Fruit fly (Drosophila melanogaster) whole organism, embryonic: ENCODE measurements around the gene Iris.
A peak's percentile ranks its signal among the peaks of the same experiment; 100 is the strongest.

ENCODE experiments used
- Abd-B ChIP-seq: fragments of 200-800 bp; sonication (Bioruptor generic); optimal IDR thresholded peaks from 2 replicates; lab custom pipeline; 2018; ENCODE audit warnings: missing biosample characterization, mild to moderate bottlenecking, missing genetic modification characterization, moderate library complexity
- B-H2 ChIP-seq: fragments of 200-800 bp; sonication (Bioruptor generic); optimal IDR thresholded peaks from 2 replicates; lab custom pipeline; 2018; ENCODE audit warnings: missing biosample characterization, mild to moderate bottlenecking, missing genetic modification characterization
- Bteb2 ChIP-seq: fragments of 200-800 bp; sonication (Bioruptor generic); optimal IDR thresholded peaks from 2 replicates; lab custom pipeline; 2016; ENCODE audit warnings: missing biosample characterization, missing genetic modification characterization
- CG1024 ChIP-seq: fragments of 200-800 bp; sonication (Bioruptor generic); IDR thresholded peaks from 2 replicates; pipeline ENCODE4 v1.3.6; 2022; ENCODE audit warnings: missing biosample characterization, missing genetic modification characterization
- CG11093 ChIP-seq: fragments of 200-800 bp; sonication (Bioruptor generic); IDR thresholded peaks from 3 replicates; pipeline ENCODE4 v1.3.6; 2022; ENCODE audit warnings: missing biosample characterization, missing genetic modification characterization
- CG11504 ChIP-seq: fragments of 200-800 bp; sonication (Bioruptor generic); optimal IDR thresholded peaks from 3 replicates; lab custom pipeline; 2019; ENCODE audit warnings: missing biosample characterization, mild to moderate bottlenecking, missing genetic modification characterization, moderate library complexity
- CG12071 ChIP-seq: fragments of 200-800 bp; sonication (Bioruptor generic); optimal IDR thresholded peaks from 3 replicates; lab custom pipeline; 2018; ENCODE audit warnings: missing biosample characterization, mild to moderate bottlenecking, missing genetic modification characterization
- CG12299 ChIP-seq: fragments of 200-800 bp; sonication (Bioruptor generic); optimal IDR thresholded peaks from 2 replicates; lab custom pipeline; 2018; ENCODE audit warnings: missing biosample characterization, mild to moderate bottlenecking, missing genetic modification characterization
- CG1233 ChIP-seq: fragments of 200-800 bp; sonication (Bioruptor generic); optimal IDR thresholded peaks from 4 replicates; lab custom pipeline; 2018; ENCODE audit warnings: missing biosample characterization, mild to moderate bottlenecking, missing genetic modification characterization
- CG12769 ChIP-seq: fragments of 200-800 bp; sonication (Bioruptor generic); optimal IDR thresholded peaks from 2 replicates; lab custom pipeline; 2019; ENCODE audit warnings: missing biosample characterization, mild to moderate bottlenecking, missing genetic modification characterization, moderate library complexity
- CG14014 ChIP-seq: fragments of 200-800 bp; sonication (Bioruptor generic); IDR thresholded peaks from 2 replicates; pipeline ENCODE4 v1.3.6; 2022; ENCODE audit warnings: missing biosample characterization, missing genetic modification characterization
- CG1647 ChIP-seq: fragments of 200-800 bp; sonication (Bioruptor generic); optimal IDR thresholded peaks from 3 replicates; lab custom pipeline; 2016; ENCODE audit warnings: missing biosample characterization, missing genetic modification characterization
- CG2199 ChIP-seq: fragments of 200-800 bp; sonication (Bioruptor generic); IDR thresholded peaks from 3 replicates; pipeline ENCODE4 v1.3.6; 2022; ENCODE audit warnings: missing biosample characterization, missing genetic modification characterization
- CG2678 ChIP-seq: fragments of 200-800 bp; sonication (Bioruptor generic); optimal IDR thresholded peaks from 3 replicates; lab custom pipeline; 2019; ENCODE audit warnings: missing biosample characterization, mild to moderate bottlenecking, missing genetic modification characterization, moderate library complexity
- CG2889 ChIP-seq: fragments of 200-800 bp; sonication (Bioruptor generic); IDR thresholded peaks from 3 replicates; pipeline ENCODE4 v1.3.6; 2022; ENCODE audit warnings: missing biosample characterization, missing genetic modification characterization
- CG3281 ChIP-seq: fragments of 200-800 bp; sonication (Bioruptor generic); optimal IDR thresholded peaks from 3 replicates; lab custom pipeline; 2017; ENCODE audit warnings: missing biosample characterization, mild to moderate bottlenecking, missing genetic modification characterization
- CG3847 ChIP-seq: fragments of 200-800 bp; sonication (Bioruptor generic); IDR thresholded peaks from 2 replicates; pipeline ENCODE4 v1.3.6; 2022; ENCODE audit warnings: missing biosample characterization, missing genetic modification characterization
- CG7745 ChIP-seq: fragments of 200-800 bp; sonication (Bioruptor generic); optimal IDR thresholded peaks from 2 replicates; lab custom pipeline; 2018; ENCODE audit warnings: missing biosample characterization, mild to moderate bottlenecking, missing genetic modification characterization, moderate library complexity
- CG7963 ChIP-seq: fragments of 200-800 bp; sonication (Bioruptor generic); IDR thresholded peaks from 3 replicates; pipeline ENCODE4 v1.3.6; 2022; ENCODE audit warnings: missing biosample characterization, missing genetic modification characterization; ENCODE audit not compliant: partially characterized antibody
- CG7987 ChIP-seq: fragments of 200-800 bp; sonication (Bioruptor generic); optimal IDR thresholded peaks from 2 replicates; lab custom pipeline; 2018; ENCODE audit warnings: missing biosample characterization, mild to moderate bottlenecking, missing genetic modification characterization, moderate library complexity
- CG8359 ChIP-seq: fragments of 200-800 bp; sonication (Bioruptor generic); optimal IDR thresholded peaks from 2 replicates; lab custom pipeline; 2017; ENCODE audit warnings: missing biosample characterization, mild to moderate bottlenecking, missing genetic modification characterization, borderline replicate concordance
- CG8924 ChIP-seq: fragments of 200-800 bp; optimal IDR thresholded peaks from 3 replicates; lab custom pipeline; 2019; ENCODE audit warnings: missing biosample characterization, mild to moderate bottlenecking, missing genetic modification characterization, moderate library complexity
- CG9876 ChIP-seq: fragments of 200-800 bp; sonication (Bioruptor generic); optimal IDR thresholded peaks from 2 replicates; lab custom pipeline; 2016; ENCODE audit warnings: missing biosample characterization, missing genetic modification characterization
- Deaf1 ChIP-seq: fragments of 200-800 bp; optimal IDR thresholded peaks from 3 replicates; lab custom pipeline; 2019; ENCODE audit warnings: missing biosample characterization, mild to moderate bottlenecking, missing genetic modification characterization, moderate library complexity
- Doc2 ChIP-seq: fragments of 200-800 bp; sonication (Bioruptor generic); IDR thresholded peaks from 2 replicates; pipeline ENCODE4 v1.3.6; 2022; ENCODE audit warnings: missing biosample characterization, missing genetic modification characterization
- Fer1 ChIP-seq: fragments of 200-800 bp; sonication (Bioruptor generic); optimal IDR thresholded peaks from 2 replicates; lab custom pipeline; 2017; ENCODE audit warnings: missing biosample characterization, mild to moderate bottlenecking, missing genetic modification characterization
- HLH3B ChIP-seq: fragments of 200-800 bp; sonication (Bioruptor generic); IDR thresholded peaks from 2 replicates; pipeline ENCODE4 v1.3.6; 2022; ENCODE audit warnings: missing biosample characterization, missing genetic modification characterization
- Hey ChIP-seq: fragments of 200-800 bp; sonication (Bioruptor generic); optimal IDR thresholded peaks from 3 replicates; lab custom pipeline; 2018; ENCODE audit warnings: missing biosample characterization, mild to moderate bottlenecking, missing genetic modification characterization
- HmgZ ChIP-seq: fragments of 200-800 bp; sonication (Bioruptor generic); optimal IDR thresholded peaks from 2 replicates; lab custom pipeline; 2018; ENCODE audit warnings: missing biosample characterization, mild to moderate bottlenecking, missing genetic modification characterization
- Med ChIP-seq: fragments of 200-800 bp; sonication (Bioruptor generic); peaks from one replicate; lab custom pipeline; 2016; ENCODE audit warnings: missing biosample characterization, missing genetic modification characterization, mild to moderate bottlenecking, inconsistent platforms, moderate library complexity
- Meics ChIP-seq: fragments of 200-800 bp; sonication (Bioruptor generic); optimal IDR thresholded peaks from 2 replicates; lab custom pipeline; 2017; ENCODE audit warnings: missing biosample characterization, mild to moderate bottlenecking, missing genetic modification characterization
- Nf-YA ChIP-seq: fragments of 200-800 bp; sonication (Bioruptor generic); IDR thresholded peaks from 2 replicates; pipeline ENCODE4 v1.3.6; 2022; ENCODE audit warnings: missing biosample characterization, missing genetic modification characterization
- PHDP ChIP-seq: fragments of 200-800 bp; sonication (Bioruptor generic); optimal IDR thresholded peaks from 3 replicates; lab custom pipeline; 2018; ENCODE audit warnings: missing biosample characterization, mild to moderate bottlenecking, missing genetic modification characterization, moderate library complexity
- Sox100B ChIP-seq: fragments of 200-800 bp; sonication (Bioruptor generic); optimal IDR thresholded peaks from 3 replicates; lab custom pipeline; 2018; ENCODE audit warnings: missing biosample characterization, mild to moderate bottlenecking, missing genetic modification characterization
- Sry-δ ChIP-seq: fragments of 200-800 bp; sonication (Bioruptor generic); optimal IDR thresholded peaks from 2 replicates; lab custom pipeline; 2016; ENCODE audit warnings: missing biosample characterization, missing genetic modification characterization
- abd-A ChIP-seq: fragments of 200-800 bp; sonication (Bioruptor generic); optimal IDR thresholded peaks from 3 replicates; lab custom pipeline; 2019; ENCODE audit warnings: missing biosample characterization, mild to moderate bottlenecking, missing genetic modification characterization, moderate library complexity
- cas ChIP-seq: fragments of 200-800 bp; sonication (Bioruptor generic); IDR thresholded peaks from 2 replicates; pipeline ENCODE4 v1.3.6; 2022; ENCODE audit warnings: missing biosample characterization, missing genetic modification characterization
- caup ChIP-seq: fragments of 200-800 bp; sonication (Bioruptor generic); optimal IDR thresholded peaks from 3 replicates; lab custom pipeline; 2017; ENCODE audit warnings: missing biosample characterization, mild to moderate bottlenecking, missing genetic modification characterization, moderate library complexity; ENCODE audit not compliant: severe bottlenecking
- ci ChIP-seq: fragments of 200-800 bp; sonication (Bioruptor generic); IDR thresholded peaks from 3 replicates; pipeline ENCODE4 v1.3.6; 2022; ENCODE audit warnings: missing biosample characterization, missing genetic modification characterization
- crol ChIP-seq: fragments of 200-800 bp; sonication (Bioruptor generic); IDR thresholded peaks from 2 replicates; pipeline ENCODE4 v1.3.6; 2022; ENCODE audit warnings: missing biosample characterization, missing genetic modification characterization
- fru ChIP-seq: fragments of >200 bp; optimal IDR thresholded peaks from 2 replicates; lab custom pipeline; 2017
- fu2 ChIP-seq: fragments of 200-800 bp; sonication (Bioruptor generic); optimal IDR thresholded peaks from 2 replicates; lab custom pipeline; 2016; ENCODE audit warnings: missing biosample characterization, missing genetic modification characterization
- grn ChIP-seq: fragments of 200-800 bp; sonication (Bioruptor generic); optimal IDR thresholded peaks from 3 replicates; lab custom pipeline; 2017; ENCODE audit warnings: missing biosample characterization, missing genetic modification characterization
- gro ChIP-seq: fragments of 200-800 bp; sonication (Bioruptor generic); optimal IDR thresholded peaks from 2 replicates; lab custom pipeline; 2016; ENCODE audit warnings: missing biosample characterization, missing genetic modification characterization
- kni ChIP-seq: fragments of 200-800 bp; sonication (Bioruptor generic); optimal IDR thresholded peaks from 3 replicates; lab custom pipeline; 2017; ENCODE audit warnings: mild to moderate bottlenecking, missing biosample characterization, missing genetic modification reagents, missing genetic modification characterization
- mirr ChIP-seq: fragments of 200-800 bp; sonication (Bioruptor generic); optimal IDR thresholded peaks from 3 replicates; lab custom pipeline; 2018; ENCODE audit warnings: missing biosample characterization, mild to moderate bottlenecking, missing genetic modification characterization
- nmo ChIP-seq: fragments of 200-800 bp; sonication (Bioruptor generic); optimal IDR thresholded peaks from 2 replicates; lab custom pipeline; 2018; ENCODE audit warnings: missing biosample characterization, mild to moderate bottlenecking, missing genetic modification characterization, moderate library complexity
- oc ChIP-seq: fragments of 200-800 bp; sonication (Bioruptor generic); optimal IDR thresholded peaks from 2 replicates; lab custom pipeline; 2018; ENCODE audit warnings: missing biosample characterization, mild to moderate bottlenecking, missing genetic modification characterization, moderate library complexity
- pnt ChIP-seq: fragments of 200-800 bp; sonication (Bioruptor generic); optimal IDR thresholded peaks from 3 replicates; lab custom pipeline; 2016; ENCODE audit warnings: missing biosample characterization, missing genetic modification characterization
- sd ChIP-seq: fragments of 200-800 bp; sonication (Bioruptor generic); optimal IDR thresholded peaks from 3 replicates; lab custom pipeline; 2018; ENCODE audit warnings: missing biosample characterization, mild to moderate bottlenecking, missing genetic modification characterization, moderate library complexity
- unpg ChIP-seq: fragments of 200-800 bp; sonication (Bioruptor generic); optimal IDR thresholded peaks from 3 replicates; lab custom pipeline; 2018; ENCODE audit warnings: missing biosample characterization, mild to moderate bottlenecking, missing genetic modification characterization, moderate library complexity

The Iris gene

dm6 chr2L:1094724-1095123 lies 39.2 kb downstream of the Iris start:
- TF ChIP-seq CG3847 (GFP tag; lab: Robert Waterston, UW) (0 out of 2 replicates have a peak, but pooled peaks have one; percentile 24), CG9876 (no peak), kni (GFP tag; lab: Kevin White, UChicago) (peak; percentile 3), HLH3B (GFP tag; lab: Robert Waterston, UW) (0 out of 2 replicates have a peak, but pooled peaks have one; percentile 19), Sox100B (GFP tag; lab: Kevin White, UChicago) (peak; percentile 21), Fer1 (GFP tag; lab: Kevin White, UChicago) (peak; percentile 54), CG2889 (no peak), Med (GFP tag; lab: Kevin White, UChicago) (peak; percentile 68), CG7987 (GFP tag; lab: Kevin White, UChicago) (peak; percentile 58), gro (GFP tag; lab: Kevin White, UChicago) (no peak), cas (GFP tag; lab: Robert Waterston, UW) (no peak), grn (GFP tag; lab: Kevin White, UChicago) (no peak), CG2199 (GFP tag; lab: Robert Waterston, UW) (no peak), Meics (GFP tag; lab: Kevin White, UChicago) (no peak), CG7963 (GFP tag; lab: Robert Waterston, UW) (no peak), fu2 (GFP tag; lab: Kevin White, UChicago) (no peak), PHDP (peak; percentile 62), fru (no peak), Sry-δ (GFP tag; lab: Kevin White, UChicago) (no peak), crol (GFP tag; lab: Robert Waterston, UW) (peak; percentile 53; the same call in 1 of the 2 replicates), Deaf1 (tag; lab: Kevin White, UChicago) (no peak), CG12299 (tag; lab: Kevin White, UChicago) (peak; percentile 21), mirr (no peak), CG3281 (peak; percentile 43), abd-A (tag; lab: Kevin White, UChicago) (no peak), CG12769 (tag; lab: Kevin White, UChicago) (peak; percentile 47), CG7745 (tag; lab: Kevin White, UChicago) (no peak), sd (peak; percentile 5), HmgZ (tag; lab: Kevin White, UChicago) (no peak), Nf-YA (no peak), caup (GFP tag; lab: Kevin White, UChicago) (peak; percentile 43), CG11093 (GFP tag; lab: Robert Waterston, UW) (0 out of 3 replicates have a peak, but pooled peaks have one; percentile 23), ci (GFP tag; lab: Robert Waterston, UW) (peak; percentile 66), Hey (tag; lab: Kevin White, UChicago) (peak; percentile 17), B-H2 (peak; percentile 3), CG1233 (GFP tag; lab: Kevin White, UChicago) (peak; percentile 12), CG12071 (GFP tag; lab: Kevin White, UChicago) (peak; percentile 49), unpg (GFP tag; lab: Kevin White, UChicago) (peak; percentile 42), CG1024 (GFP tag; lab: Robert Waterston, UW) (peak; percentile 32; the same call in 1 of the 2 replicates), pnt (GFP tag; lab: Kevin White, UChicago) (no peak), Abd-B (GFP tag; lab: Kevin White, UChicago) (no peak), Doc2 (GFP tag; lab: Robert Waterston, UW) (no peak), CG11504 (peak; percentile 24), CG1647 (no peak), Bteb2 (no peak), CG2678 (tag; lab: Kevin White, UChicago) (peak; percentile 52), CG8924 (tag; lab: Kevin White, UChicago) (peak; percentile 27), CG14014 (GFP tag; lab: Robert Waterston, UW) (peak; percentile 8; the same call in 1 of the 2 replicates), oc (tag; lab: Kevin White, UChicago) (peak; percentile 50), nmo (no peak), CG8359 (GFP tag; lab: Kevin White, UChicago) (peak; percentile 33)
